Fruit fly (Drosophila melanogaster) whole organism, prepupa: ENCODE measurements around the gene CG32266.

ENCODE experiments used
- CG15336 ChIP-seq: fragments of 200-800 bp; sonication (Bioruptor generic); IDR thresholded peaks from 2 replicates; pipeline ENCODE4 v1.3.6; 2022; ENCODE audit warnings: missing biosample characterization, missing genetic modification characterization
- CG6854 ChIP-seq: fragments of 200-800 bp; sonication (Bioruptor generic); optimal IDR thresholded peaks from 2 replicates; lab custom pipeline; 2017; ENCODE audit warnings: missing biosample characterization, mild to moderate bottlenecking, missing genetic modification characterization
- Eip78C ChIP-seq: fragments of 200-800 bp; sonication (Bioruptor generic); peaks from one replicate; lab custom pipeline; 2016; ENCODE audit warnings: missing biosample characterization, missing genetic modification characterization
- OdsH ChIP-seq: fragments of 200-800 bp; sonication (Bioruptor generic); optimal IDR thresholded peaks from 3 replicates; lab custom pipeline; 2016; ENCODE audit warnings: missing biosample characterization, missing genetic modification characterization
- spab ChIP-seq: fragments of 200-800 bp; sonication (Bioruptor generic); optimal IDR thresholded peaks from 2 replicates; lab custom pipeline; 2017; ENCODE audit warnings: missing biosample characterization, mild to moderate bottlenecking, missing genetic modification characterization, missing genetic modification reagents

- peak; percentile 82 for TF ChIP-seq Eip78C (GFP tag; lab: Kevin White, UChicago)
- TF ChIP-seq OdsH (GFP tag; lab: Kevin White, UChicago) = peak; percentile 57
- TF ChIP-seq CG6854 (GFP tag; lab: Kevin White, UChicago) = no peak
- no peak for TF ChIP-seq spab (GFP tag; lab: Kevin White, UChicago)
- TF ChIP-seq CG15336 (GFP tag; lab: Robert Waterston, UW) = no peak
These were observed 22.8 kb upstream of the CG32266 start for dm6 chr3L:3767825-3768224.
